Worm (Caenorhabditis elegans) whole organism, mixed stage, embryonic: Measurements from ENCODE around the gene T05B4.13.

Experiments used
- bed-3 ChIP-seq: fragments of 200-800 bp; sonication (Bioruptor generic); optimal IDR thresholded peaks from 3 replicates; lab custom pipeline; 2018; ENCODE audit warnings: mild to moderate bottlenecking, missing genetic modification characterization, moderate library complexity, missing compliant biosample characterization
- blmp-1 ChIP-seq: fragments of 150-350 bp; optimal IDR thresholded peaks from 2 replicates; lab custom pipeline; 2014; ENCODE audit warnings: missing biosample characterization, missing genetic modification characterization
- ceh-43 ChIP-seq: fragments of 200-800 bp; sonication (Bioruptor generic); optimal IDR thresholded peaks from 2 replicates; lab custom pipeline; 2018; ENCODE audit warnings: mild to moderate bottlenecking, missing genetic modification characterization, moderate library complexity, missing compliant biosample characterization
- ceh-83 ChIP-seq: fragments of 200-800 bp; sonication (Bioruptor generic); optimal IDR thresholded peaks from 2 replicates; lab custom pipeline; 2018; ENCODE audit warnings: mild to moderate bottlenecking, missing genetic modification characterization, missing compliant biosample characterization
- ces-1 ChIP-seq: fragments of 150-350 bp; optimal IDR thresholded peaks from 2 replicates; lab custom pipeline; 2014; ENCODE audit warnings: missing biosample characterization, missing genetic modification reagents, missing genetic modification characterization
- cnd-1 ChIP-seq: fragments of 200-800 bp; sonication (Bioruptor generic); optimal IDR thresholded peaks from 2 replicates; lab custom pipeline; 2018; ENCODE audit warnings: mild to moderate bottlenecking, missing genetic modification characterization, missing compliant biosample characterization
- elt-1 ChIP-seq: sonication (generic microtip); optimal IDR thresholded peaks from 2 replicates; lab custom pipeline; 2017; ENCODE audit warnings: missing genetic modification characterization, mild to moderate bottlenecking, missing compliant biosample characterization, antibody characterized with exemption, moderate library complexity, borderline replicate concordance; ENCODE audit not compliant: insufficient read depth
- elt-3 ChIP-seq: fragments of 150-350 bp; optimal IDR thresholded peaks from 2 replicates; lab custom pipeline; 2014; ENCODE audit warnings: missing biosample characterization, missing genetic modification characterization
- hlh-1 ChIP-seq: fragments of 150-350 bp; optimal IDR thresholded peaks from 2 replicates; lab custom pipeline; 2014; ENCODE audit warnings: missing biosample characterization, missing genetic modification reagents, missing genetic modification characterization
- lin-13 ChIP-seq: fragments of 150-350 bp; optimal IDR thresholded peaks from 2 replicates; lab custom pipeline; 2014; ENCODE audit warnings: missing biosample characterization, missing genetic modification characterization
- lin-32 ChIP-seq: fragments of 200-800 bp; sonication (Bioruptor generic); optimal IDR thresholded peaks from 2 replicates; lab custom pipeline; 2018; ENCODE audit warnings: mild to moderate bottlenecking, missing genetic modification characterization, missing compliant biosample characterization
- lsy-2 ChIP-seq: fragments of 150-350 bp; optimal IDR thresholded peaks from 2 replicates; lab custom pipeline; 2014; ENCODE audit warnings: missing biosample characterization, missing genetic modification characterization
- mep-1 ChIP-seq: fragments of 150-350 bp; optimal IDR thresholded peaks from 2 replicates; lab custom pipeline; 2017; ENCODE audit warnings: missing biosample characterization, missing genetic modification reagents, missing genetic modification characterization, inconsistent platforms
- mls-2 ChIP-seq: sonication (generic microtip); optimal IDR thresholded peaks from 2 replicates; lab custom pipeline; 2016; ENCODE audit warnings: mild to moderate bottlenecking, missing genetic modification characterization, moderate library complexity, missing compliant biosample characterization
- nhr-12 ChIP-seq: fragments of 150-350 bp; optimal IDR thresholded peaks from 2 replicates; lab custom pipeline; 2014; ENCODE audit warnings: missing biosample characterization, missing genetic modification characterization
- nhr-2 ChIP-seq: fragments of 150-350 bp; optimal IDR thresholded peaks from 2 replicates; lab custom pipeline; 2014; ENCODE audit warnings: missing biosample characterization, missing genetic modification characterization
- nhr-237 ChIP-seq: fragments of 150-350 bp; optimal IDR thresholded peaks from 2 replicates; lab custom pipeline; 2014; ENCODE audit warnings: missing biosample characterization, missing genetic modification characterization
- nhr-28 ChIP-seq: fragments of 150-350 bp; optimal IDR thresholded peaks from 2 replicates; lab custom pipeline; 2014; ENCODE audit warnings: missing biosample characterization, missing genetic modification characterization
- pha-4 ChIP-seq: fragments of 150-350 bp; optimal IDR thresholded peaks from 2 replicates; lab custom pipeline; 2018; ENCODE audit warnings: missing biosample characterization, missing genetic modification reagents, missing genetic modification characterization
- sem-2 ChIP-seq: fragments of 200-800 bp; sonication (Bioruptor generic); optimal IDR thresholded peaks from 2 replicates; lab custom pipeline; 2018; ENCODE audit warnings: mild to moderate bottlenecking, missing genetic modification characterization, missing compliant biosample characterization
- snpc-4 ChIP-seq: fragments of 150-350 bp; optimal IDR thresholded peaks from 2 replicates; lab custom pipeline; 2014; ENCODE audit warnings: missing biosample characterization, missing genetic modification characterization
- sptf-1 ChIP-seq: sonication (generic microtip); optimal IDR thresholded peaks from 2 replicates; lab custom pipeline; 2017; ENCODE audit warnings: mild to moderate bottlenecking, missing genetic modification characterization, moderate library complexity, missing compliant biosample characterization
- tbx-8 ChIP-seq: fragments of 200-800 bp; sonication (Bioruptor generic); optimal IDR thresholded peaks from 2 replicates; lab custom pipeline; 2018; ENCODE audit warnings: mild to moderate bottlenecking, missing genetic modification characterization, moderate library complexity, missing compliant biosample characterization
- unc-120 ChIP-seq: sonication (generic microtip); optimal IDR thresholded peaks from 2 replicates; lab custom pipeline; 2017; ENCODE audit warnings: missing genetic modification characterization, missing compliant biosample characterization; ENCODE audit not compliant: poor library complexity, severe bottlenecking
- unc-39 ChIP-seq: fragments of 150-350 bp; optimal IDR thresholded peaks from 2 replicates; lab custom pipeline; 2014; ENCODE audit warnings: missing biosample characterization, missing genetic modification characterization
- unc-62 ChIP-seq: fragments of 150-350 bp; optimal IDR thresholded peaks from 2 replicates; lab custom pipeline; 2014; ENCODE audit warnings: missing biosample characterization, missing genetic modification reagents, missing genetic modification characterization
- ztf-11 ChIP-seq: fragments of 150-350 bp; optimal IDR thresholded peaks from 2 replicates; lab custom pipeline; 2014; ENCODE audit warnings: missing biosample characterization, missing genetic modification characterization

The T05B4.13 gene

DNA sequence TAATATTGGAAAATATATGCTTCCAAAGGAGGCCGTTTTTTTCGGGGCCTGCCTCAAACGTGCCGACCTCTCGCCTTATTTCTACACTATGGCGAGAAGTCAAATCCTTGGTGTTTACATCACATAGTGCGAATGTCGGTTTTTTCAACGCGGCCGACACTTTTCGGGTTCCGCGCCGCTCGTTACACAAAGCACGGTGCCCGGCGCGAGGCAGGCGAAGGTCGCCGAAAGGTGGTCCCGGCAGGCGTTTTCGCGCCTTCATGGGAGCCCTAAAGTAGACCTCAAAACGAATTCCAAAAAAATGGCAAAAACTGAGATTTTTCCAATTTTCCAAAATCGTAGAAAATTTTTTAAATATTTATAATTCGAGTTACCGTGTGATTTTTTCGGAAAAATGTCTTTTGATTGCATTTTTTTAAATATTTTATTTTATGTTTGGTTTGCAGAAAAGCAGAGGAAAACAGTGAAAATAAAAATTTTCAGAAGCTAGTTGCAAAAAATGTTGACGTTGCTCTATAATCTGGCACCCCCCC, 1.7 kb downstream of the T05B4.13 start, which contains the start of gene T05B4.12:
Gene T05B4.12, minus strand, starts transcription at position 483 of the 533 bp plus-strand sequence.
- TF ChIP-seq nhr-237 (tag; lab: Kevin White, UChicago), result no peak
- no peak for TF ChIP-seq pha-4 (tag; lab: Kevin White, UChicago)
- TF ChIP-seq ztf-11 (tag; lab: Kevin White, UChicago), result no peak
- TF ChIP-seq ceh-43, result no peak
- no peak for TF ChIP-seq lin-32 (GFP tag; lab: Kevin White, UChicago)
- no peak for TF ChIP-seq nhr-2 (tag; lab: Kevin White, UChicago)
- no peak for TF ChIP-seq ces-1 (GFP tag; lab: Kevin White, UChicago)
- no peak for TF ChIP-seq nhr-28 (tag; lab: Kevin White, UChicago)
- TF ChIP-seq cnd-1 (tag; lab: Kevin White, UChicago), result no peak
- TF ChIP-seq unc-39 (tag; lab: Kevin White, UChicago), result no peak
- no peak for TF ChIP-seq nhr-12
- TF ChIP-seq ceh-83 (GFP tag; lab: Kevin White, UChicago), result no peak
- TF ChIP-seq elt-1 (tag; lab: Kevin White, UChicago), result no peak
- TF ChIP-seq lin-13 (tag; lab: Kevin White, UChicago), result no peak
- TF ChIP-seq sptf-1 (tag; lab: Kevin White, UChicago), result no peak
- TF ChIP-seq blmp-1 (tag; lab: Kevin White, UChicago), result no peak

DNA sequence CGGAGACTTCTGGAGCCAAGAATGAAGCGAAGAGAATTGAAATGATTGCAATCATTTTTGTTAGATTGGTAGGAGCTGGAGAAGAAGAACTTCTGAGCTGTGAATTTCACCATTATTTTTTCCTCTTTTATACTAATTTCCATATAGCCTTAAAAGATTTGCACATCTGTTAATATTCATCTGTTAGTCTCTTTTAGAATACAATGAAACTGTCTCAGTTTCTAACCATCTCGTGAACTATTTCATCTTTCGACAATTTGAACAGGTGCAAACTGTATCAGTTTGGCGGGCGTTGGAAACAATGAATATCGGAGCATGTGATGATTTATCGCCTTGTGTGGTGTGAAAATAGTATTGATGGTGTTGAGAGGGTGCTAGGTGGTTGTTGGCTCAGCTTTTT, 4.9 kb downstream of the T05B4.13 start, which contains the start of gene phat-5:
Gene phat-5, minus strand, starts transcription at position 101 of the 400 bp plus-strand sequence.
- TF ChIP-seq elt-3 (tag; lab: Kevin White, UChicago), result no peak
- no peak for TF ChIP-seq unc-39 (tag; lab: Kevin White, UChicago)
- no peak for TF ChIP-seq nhr-237 (tag; lab: Kevin White, UChicago)
- TF ChIP-seq tbx-8 (GFP tag; lab: Kevin White, UChicago), result no peak
- no peak for TF ChIP-seq ceh-83 (GFP tag; lab: Kevin White, UChicago)
- TF ChIP-seq ceh-43, result no peak
- TF ChIP-seq mls-2, result no peak

DNA sequence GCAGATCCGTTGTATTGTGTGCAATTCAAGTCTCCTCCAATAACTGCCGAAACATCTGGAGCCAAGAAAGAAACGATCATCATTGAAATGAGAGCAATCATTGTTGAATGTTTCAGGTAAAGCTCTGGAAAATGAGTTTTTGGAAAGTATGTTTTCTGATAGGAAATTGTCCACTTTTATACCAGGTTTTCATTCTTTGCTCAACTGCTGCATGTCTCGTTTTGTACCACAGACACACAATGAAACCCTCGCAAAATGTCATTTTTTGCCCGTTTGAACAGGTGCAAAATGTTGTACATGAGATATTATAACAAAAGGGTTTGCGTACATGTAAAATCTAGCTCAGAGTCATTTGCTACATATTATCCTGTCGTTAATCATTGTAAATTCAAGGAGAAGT, 6.7 kb downstream of the T05B4.13 start, which contains the start of gene T05B4.10:
Gene T05B4.10, minus strand, starts transcription at position 101 of the 400 bp plus-strand sequence.
- no peak for TF ChIP-seq snpc-4 (tag; lab: Kevin White, UChicago)
- no peak for TF ChIP-seq mls-2
- TF ChIP-seq nhr-2 (tag; lab: Kevin White, UChicago), result no peak
- TF ChIP-seq ceh-43, result no peak
- TF ChIP-seq mep-1 (tag; lab: Kevin White, UChicago), result no peak

DNA sequence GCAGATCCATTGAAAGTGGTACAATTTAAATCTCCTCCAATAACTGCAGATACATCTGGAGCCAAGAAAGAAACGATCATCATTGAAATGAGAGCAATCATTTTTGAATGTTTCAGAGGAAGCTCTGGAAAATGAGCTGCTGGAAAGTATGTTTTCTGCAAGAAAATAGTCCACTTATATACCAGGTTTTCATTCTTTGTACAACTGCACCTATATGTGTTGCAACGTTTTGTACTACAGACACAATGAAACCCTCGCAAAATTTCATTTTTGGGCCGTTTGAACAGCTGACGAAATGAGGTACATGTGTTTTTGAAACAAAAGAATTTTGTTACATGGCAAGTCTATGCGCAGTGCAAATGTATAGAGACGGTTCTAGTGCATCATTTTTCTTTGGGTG, 9.0 kb downstream of the T05B4.13 start, which contains the start of gene T05B4.9:
Gene T05B4.9, minus strand, starts transcription at position 101 of the 400 bp plus-strand sequence.
- TF ChIP-seq blmp-1 (tag; lab: Kevin White, UChicago) (no peak), snpc-4 (tag; lab: Kevin White, UChicago) (no peak), ceh-43 (no peak), nhr-237 (tag; lab: Kevin White, UChicago) (no peak), hlh-1 (tag; lab: Kevin White, UChicago) (no peak), nhr-28 (tag; lab: Kevin White, UChicago) (no peak), nhr-2 (tag; lab: Kevin White, UChicago) (no peak)

DNA sequence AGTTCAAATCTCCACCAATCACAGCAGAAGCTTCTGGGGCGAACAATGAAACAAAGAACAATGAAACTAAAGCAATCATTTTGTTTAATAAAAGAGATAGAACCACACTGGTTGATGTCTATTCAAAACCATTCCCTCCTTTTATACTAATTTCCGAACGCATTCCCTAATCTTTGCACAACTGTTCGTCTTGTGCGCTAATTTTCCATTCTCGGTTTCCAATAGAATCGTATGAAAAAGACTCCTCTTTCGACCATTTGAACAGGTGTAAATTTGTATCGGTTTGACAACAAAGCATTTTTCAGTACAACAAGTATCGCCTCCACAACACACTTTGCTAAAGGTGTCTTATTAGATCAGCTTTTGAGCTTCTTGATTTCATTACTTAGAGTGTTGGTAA, 11.3 kb downstream of the T05B4.13 start, which contains the start of gene T05B4.8:
Gene T05B4.8, minus strand, starts transcription at position 101 of the 400 bp plus-strand sequence.
- TF ChIP-seq snpc-4 (tag; lab: Kevin White, UChicago) (no peak), nhr-237 (tag; lab: Kevin White, UChicago) (no peak), lsy-2 (no peak), elt-3 (tag; lab: Kevin White, UChicago) (no peak), unc-120 (tag; lab: Kevin White, UChicago) (no peak), ceh-43 (no peak), lin-13 (tag; lab: Kevin White, UChicago) (no peak), ceh-83 (GFP tag; lab: Kevin White, UChicago) (no peak), nhr-2 (tag; lab: Kevin White, UChicago) (no peak), lin-32 (GFP tag; lab: Kevin White, UChicago) (no peak), unc-62 (no peak), tbx-8 (GFP tag; lab: Kevin White, UChicago) (no peak), sem-2 (GFP tag; lab: Kevin White, UChicago) (no peak), sptf-1 (tag; lab: Kevin White, UChicago) (no peak), elt-1 (tag; lab: Kevin White, UChicago) (no peak)

DNA sequence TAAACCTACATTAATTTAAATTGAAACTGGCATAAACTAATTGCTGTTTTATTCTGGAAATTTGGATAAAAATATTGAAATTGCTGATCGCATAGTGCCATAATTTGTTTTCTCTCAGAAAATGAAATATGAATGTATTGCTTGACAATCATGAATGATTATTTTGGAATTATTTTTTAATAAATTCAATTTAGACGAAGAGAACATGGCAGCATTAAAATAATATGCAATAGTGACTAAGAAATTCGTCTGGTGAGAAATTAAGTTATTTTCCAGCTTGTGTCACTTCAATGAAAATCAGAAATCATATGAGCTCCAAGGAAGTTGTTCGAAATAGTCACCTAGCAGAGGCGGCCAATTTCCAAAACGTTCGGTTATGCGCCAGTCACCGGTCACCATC, 12.7 kb downstream of the T05B4.13 start, which contains the start of gene srw-133:
Gene srw-133, minus strand, starts transcription at position 101 of the 400 bp plus-strand sequence.
- TF ChIP-seq nhr-12, result no peak
- TF ChIP-seq unc-39 (tag; lab: Kevin White, UChicago), result no peak
- TF ChIP-seq unc-120 (tag; lab: Kevin White, UChicago), result no peak
- TF ChIP-seq nhr-28 (tag; lab: Kevin White, UChicago), result no peak
- TF ChIP-seq bed-3 (GFP tag; lab: Kevin White, UChicago), result no peak
- no peak for TF ChIP-seq nhr-2 (tag; lab: Kevin White, UChicago)
- TF ChIP-seq nhr-237 (tag; lab: Kevin White, UChicago), result no peak
- TF ChIP-seq ces-1 (GFP tag; lab: Kevin White, UChicago), result no peak
- TF ChIP-seq mls-2, result no peak
- TF ChIP-seq elt-3 (tag; lab: Kevin White, UChicago), result no peak
